Fruit fly (Drosophila melanogaster) whole organism, embryonic: ENCODE results near the gene nrv3.

ENCODE experiments used
- ATbp ChIP-seq: fragments of 200-800 bp; sonication (Bioruptor generic); optimal IDR thresholded peaks from 2 replicates; lab custom pipeline; 2017; ENCODE audit warnings: missing biosample characterization, mild to moderate bottlenecking, missing genetic modification characterization, missing genetic modification reagents
- Abd-B ChIP-seq: fragments of 200-800 bp; sonication (Bioruptor generic); optimal IDR thresholded peaks from 2 replicates; lab custom pipeline; 2018; ENCODE audit warnings: missing biosample characterization, mild to moderate bottlenecking, missing genetic modification characterization, moderate library complexity
- B-H1 ChIP-seq: fragments of 200-800 bp; sonication (Bioruptor generic); IDR thresholded peaks from 3 replicates; pipeline ENCODE4 v1.3.6; 2022; ENCODE audit warnings: missing biosample characterization, missing genetic modification characterization
- Bteb2 ChIP-seq: fragments of 200-800 bp; sonication (Bioruptor generic); optimal IDR thresholded peaks from 2 replicates; lab custom pipeline; 2016; ENCODE audit warnings: missing biosample characterization, missing genetic modification characterization
- CG10543 ChIP-seq: fragments of 200-800 bp; sonication (Bioruptor generic); optimal IDR thresholded peaks from 3 replicates; lab custom pipeline; 2017; ENCODE audit warnings: missing biosample characterization, mild to moderate bottlenecking, missing genetic modification characterization, moderate library complexity
- CG11247 ChIP-seq: fragments of 200-800 bp; sonication (Bioruptor generic); IDR thresholded peaks from 2 replicates; pipeline ENCODE4 v1.3.6; 2022; ENCODE audit warnings: missing biosample characterization, missing genetic modification characterization
- CG11456 ChIP-seq: fragments of 200-800 bp; sonication (Bioruptor generic); IDR thresholded peaks from 3 replicates; pipeline ENCODE4 v1.3.6; 2022; ENCODE audit warnings: missing biosample characterization, missing genetic modification characterization
- CG11504 ChIP-seq: fragments of 200-800 bp; sonication (Bioruptor generic); optimal IDR thresholded peaks from 3 replicates; lab custom pipeline; 2019; ENCODE audit warnings: missing biosample characterization, mild to moderate bottlenecking, missing genetic modification characterization, moderate library complexity
- CG12219 ChIP-seq: fragments of 200-800 bp; sonication (Bioruptor generic); optimal IDR thresholded peaks from 3 replicates; lab custom pipeline; 2018; ENCODE audit warnings: missing biosample characterization, mild to moderate bottlenecking, missing genetic modification characterization
- CG1233 ChIP-seq: fragments of 200-800 bp; sonication (Bioruptor generic); optimal IDR thresholded peaks from 4 replicates; lab custom pipeline; 2018; ENCODE audit warnings: missing biosample characterization, mild to moderate bottlenecking, missing genetic modification characterization
- CG12659 ChIP-seq: fragments of 200-800 bp; sonication (Bioruptor generic); optimal IDR thresholded peaks from 3 replicates; lab custom pipeline; 2017; ENCODE audit warnings: mild to moderate bottlenecking, missing biosample characterization, missing genetic modification reagents, missing genetic modification characterization
- CG12744 ChIP-seq: fragments of 200-800 bp; sonication (Bioruptor generic); optimal IDR thresholded peaks from 2 replicates; lab custom pipeline; 2016; ENCODE audit warnings: missing biosample characterization, missing genetic modification characterization
- CG13424 ChIP-seq: fragments of 200-800 bp; sonication (Bioruptor generic); optimal IDR thresholded peaks from 2 replicates; lab custom pipeline; 2019; ENCODE audit warnings: missing biosample characterization, mild to moderate bottlenecking, missing genetic modification characterization, moderate library complexity
- CG17912 ChIP-seq: fragments of 200-800 bp; sonication (Bioruptor generic); optimal IDR thresholded peaks from 2 replicates; lab custom pipeline; 2018; ENCODE audit warnings: missing biosample characterization, mild to moderate bottlenecking, missing genetic modification characterization
- CG18599 ChIP-seq: fragments of 200-800 bp; sonication (Bioruptor generic); optimal IDR thresholded peaks from 3 replicates; lab custom pipeline; 2017; ENCODE audit warnings: missing biosample characterization, missing genetic modification characterization, mild to moderate bottlenecking, moderate library complexity, missing genetic modification reagents
- CG2202 ChIP-seq: fragments of 200-800 bp; sonication (Bioruptor generic); optimal IDR thresholded peaks from 2 replicates; lab custom pipeline; 2018; ENCODE audit warnings: missing biosample characterization, mild to moderate bottlenecking, missing genetic modification characterization
- CG3281 ChIP-seq: fragments of 200-800 bp; sonication (Bioruptor generic); optimal IDR thresholded peaks from 3 replicates; lab custom pipeline; 2017; ENCODE audit warnings: missing biosample characterization, mild to moderate bottlenecking, missing genetic modification characterization
- CG5245 ChIP-seq: fragments of 200-800 bp; sonication (Bioruptor generic); optimal IDR thresholded peaks from 3 replicates; lab custom pipeline; 2016; ENCODE audit warnings: missing biosample characterization, missing genetic modification characterization
- CG7745 ChIP-seq: fragments of 200-800 bp; sonication (Bioruptor generic); optimal IDR thresholded peaks from 2 replicates; lab custom pipeline; 2018; ENCODE audit warnings: missing biosample characterization, mild to moderate bottlenecking, missing genetic modification characterization, moderate library complexity
- CG7839 ChIP-seq: fragments of 200-800 bp; sonication (Bioruptor generic); optimal IDR thresholded peaks from 3 replicates; lab custom pipeline; 2018; ENCODE audit warnings: missing biosample characterization, mild to moderate bottlenecking, missing genetic modification characterization, moderate library complexity
- CG8924 ChIP-seq: fragments of 200-800 bp; optimal IDR thresholded peaks from 3 replicates; lab custom pipeline; 2019; ENCODE audit warnings: missing biosample characterization, mild to moderate bottlenecking, missing genetic modification characterization, moderate library complexity
- CG9817 ChIP-seq: fragments of 200-800 bp; sonication (Bioruptor generic); optimal IDR thresholded peaks from 2 replicates; lab custom pipeline; 2018; ENCODE audit warnings: missing biosample characterization, mild to moderate bottlenecking, missing genetic modification characterization, moderate library complexity
- CTCF ChIP-seq: fragments of 200-800 bp; sonication (Bioruptor generic); optimal IDR thresholded peaks from 2 replicates; lab custom pipeline; 2017; ENCODE audit warnings: missing biosample characterization, mild to moderate bottlenecking, missing genetic modification characterization, moderate library complexity
- Dad ChIP-seq: fragments of 200-800 bp; sonication (Bioruptor generic); optimal IDR thresholded peaks from 3 replicates; lab custom pipeline; 2016; ENCODE audit warnings: missing biosample characterization, missing genetic modification characterization
- Deaf1 ChIP-seq: fragments of 200-800 bp; optimal IDR thresholded peaks from 3 replicates; lab custom pipeline; 2019; ENCODE audit warnings: missing biosample characterization, mild to moderate bottlenecking, missing genetic modification characterization, moderate library complexity
- Dip3 ChIP-seq: fragments of 200-800 bp; sonication (Bioruptor generic); optimal IDR thresholded peaks from 3 replicates; lab custom pipeline; 2016; ENCODE audit warnings: missing biosample characterization, missing genetic modification characterization
- Ets65A ChIP-seq: fragments of 200-800 bp; sonication (Bioruptor generic); peaks from one replicate; lab custom pipeline; 2016; ENCODE audit warnings: missing biosample characterization, missing genetic modification characterization
- Fer2 ChIP-seq: fragments of 200-800 bp; sonication (Bioruptor generic); optimal IDR thresholded peaks from 2 replicates; lab custom pipeline; 2018; ENCODE audit warnings: missing biosample characterization, mild to moderate bottlenecking, missing genetic modification characterization, moderate library complexity
- H2.0 ChIP-seq: fragments of 200-800 bp; sonication (Bioruptor generic); IDR thresholded peaks from 2 replicates; pipeline ENCODE4 v1.3.6; 2022; ENCODE audit warnings: missing biosample characterization, missing genetic modification characterization
- HHEX ChIP-seq: fragments of 200-800 bp; sonication (Bioruptor generic); optimal IDR thresholded peaks from 3 replicates; lab custom pipeline; 2017; ENCODE audit warnings: missing biosample characterization, mild to moderate bottlenecking, missing genetic modification characterization, missing genetic modification reagents
- HmgZ ChIP-seq: fragments of 200-800 bp; sonication (Bioruptor generic); optimal IDR thresholded peaks from 2 replicates; lab custom pipeline; 2018; ENCODE audit warnings: missing biosample characterization, mild to moderate bottlenecking, missing genetic modification characterization
- NfI ChIP-seq: fragments of 200-800 bp; sonication (Bioruptor generic); optimal IDR thresholded peaks from 3 replicates; lab custom pipeline; 2018; ENCODE audit warnings: missing biosample characterization, mild to moderate bottlenecking, missing genetic modification characterization, moderate library complexity
- Oli ChIP-seq: fragments of 200-800 bp; sonication (Bioruptor generic); optimal IDR thresholded peaks from 2 replicates; lab custom pipeline; 2018; ENCODE audit warnings: missing biosample characterization, mild to moderate bottlenecking, missing genetic modification characterization, moderate library complexity
- Usf ChIP-seq: fragments of 200-800 bp; sonication (Bioruptor generic); optimal IDR thresholded peaks from 2 replicates; lab custom pipeline; 2017; ENCODE audit warnings: missing genotype, missing biosample characterization, missing genetic modification characterization
- Xbp1 ChIP-seq: fragments of 200-800 bp; sonication (Bioruptor generic); optimal IDR thresholded peaks from 3 replicates; lab custom pipeline; 2016; ENCODE audit warnings: missing biosample characterization, mild to moderate bottlenecking, missing genetic modification characterization
- aop ChIP-seq: fragments of 200-800 bp; sonication (Bioruptor generic); IDR thresholded peaks from 2 replicates; pipeline ENCODE4 v1.3.6; 2022; ENCODE audit warnings: missing biosample characterization, missing genetic modification characterization
- ewg ChIP-seq: fragments of 200-800 bp; sonication (Bioruptor generic); optimal IDR thresholded peaks from 3 replicates; lab custom pipeline; 2017; ENCODE audit warnings: mild to moderate bottlenecking, missing biosample characterization, missing genetic modification reagents, missing genetic modification characterization
- exex ChIP-seq: fragments of 200-800 bp; sonication (Bioruptor generic); optimal IDR thresholded peaks from 4 replicates; lab custom pipeline; 2018; ENCODE audit warnings: missing biosample characterization, mild to moderate bottlenecking, missing genetic modification characterization, moderate library complexity
- fd64A ChIP-seq: fragments of 200-800 bp; sonication (Bioruptor generic); optimal IDR thresholded peaks from 3 replicates; lab custom pipeline; 2018; ENCODE audit warnings: missing biosample characterization, mild to moderate bottlenecking, missing genetic modification characterization
- ftz-f1 ChIP-seq: fragments of 200-800 bp; sonication (Bioruptor generic); optimal IDR thresholded peaks from 2 replicates; lab custom pipeline; 2016; ENCODE audit warnings: missing biosample characterization, missing genetic modification characterization
- gro ChIP-seq: fragments of 200-800 bp; sonication (Bioruptor generic); optimal IDR thresholded peaks from 2 replicates; lab custom pipeline; 2016; ENCODE audit warnings: missing biosample characterization, missing genetic modification characterization
- gsb-n ChIP-seq: fragments of 200-800 bp; sonication (Bioruptor generic); optimal IDR thresholded peaks from 3 replicates; lab custom pipeline; 2018; ENCODE audit warnings: missing biosample characterization, mild to moderate bottlenecking, missing genetic modification characterization
- hkb ChIP-seq, 2 experiments: fragments of 200-800 bp in 1 of 2; fragments of >200 bp in 1 of 2; sonication (Bioruptor generic) in 1 of 2; IDR thresholded peaks in 1 of 2; optimal IDR thresholded peaks in 1 of 2; 2 replicates each; pipeline versions ENCODE4 v1.3.6 to Lab custom; 2017 to 2022; ENCODE audit warnings: missing biosample characterization in 1 of 2, missing genetic modification characterization in 1 of 2
- ken ChIP-seq: fragments of 200-800 bp; sonication (Bioruptor generic); IDR thresholded peaks from 3 replicates; pipeline ENCODE4 v1.3.6; 2022; ENCODE audit warnings: missing biosample characterization, missing genetic modification characterization
- mirr ChIP-seq: fragments of 200-800 bp; sonication (Bioruptor generic); optimal IDR thresholded peaks from 3 replicates; lab custom pipeline; 2018; ENCODE audit warnings: missing biosample characterization, mild to moderate bottlenecking, missing genetic modification characterization
- pum ChIP-seq: fragments of 200-800 bp; sonication (Bioruptor generic); optimal IDR thresholded peaks from 2 replicates; lab custom pipeline; 2016; ENCODE audit warnings: missing biosample characterization, missing genetic modification characterization
- sens ChIP-seq: fragments of 200-800 bp; sonication (Bioruptor generic); peaks from one replicate; lab custom pipeline; 2016; ENCODE audit warnings: missing biosample characterization, missing genetic modification characterization
- sob ChIP-seq: fragments of 200-800 bp; sonication (Bioruptor generic); IDR thresholded peaks from 2 replicates; pipeline ENCODE4 v1.3.6; 2022; ENCODE audit warnings: missing biosample characterization, missing genetic modification characterization
- stc ChIP-seq: fragments of 200-800 bp; sonication (Bioruptor generic); IDR thresholded peaks from 2 replicates; pipeline ENCODE4 v1.3.6; 2022; ENCODE audit warnings: missing biosample characterization, missing genetic modification characterization
- sug ChIP-seq: fragments of 200-800 bp; optimal IDR thresholded peaks from 2 replicates; lab custom pipeline; 2019; ENCODE audit warnings: missing biosample characterization, mild to moderate bottlenecking, missing genetic modification characterization, moderate library complexity
- toy ChIP-seq: fragments of 200-800 bp; sonication (Bioruptor generic); IDR thresholded peaks from 2 replicates; pipeline ENCODE4 v1.3.6; 2022; ENCODE audit warnings: missing biosample characterization, missing genetic modification characterization

Gene nrv3

DNA sequence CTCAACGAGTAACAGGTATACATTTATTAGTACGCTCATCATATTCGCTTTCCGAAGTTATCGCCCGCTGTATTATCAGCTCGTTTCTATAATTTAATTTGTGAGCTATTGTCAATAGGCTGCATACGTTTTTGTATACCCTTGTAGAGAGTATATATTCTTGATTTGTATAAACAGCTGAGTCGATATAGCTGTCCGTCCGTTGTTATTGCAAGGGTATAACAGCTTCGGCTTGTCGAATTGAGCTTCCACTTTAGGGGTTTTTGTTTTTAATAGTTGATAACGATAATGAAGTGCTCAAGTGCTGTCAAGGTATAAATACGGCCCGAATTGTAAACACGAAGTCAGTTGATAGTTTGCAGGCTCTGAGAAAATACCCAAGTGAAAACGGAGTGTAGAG lies 8.9 kb upstream of the nrv3 start, which contains the start of gene CG8665 (continued):
- TF ChIP-seq CG11247 (GFP tag; lab: Robert Waterston, UW) (peak; percentile 72), Ets65A (GFP tag; lab: Kevin White, UChicago) (peak; percentile 34), CG11504 (tag; lab: Kevin White, UChicago) (peak; percentile 58), sob (GFP tag; lab: Robert Waterston, UW) (peak; percentile 76), CG11456 (peak; percentile 65; the same call in 1 of the 3 replicates), gro (GFP tag; lab: Kevin White, UChicago) (peak; percentile 67), CG2202 (tag; lab: Kevin White, UChicago) (no peak), Fer2 (tag; lab: Kevin White, UChicago) (peak; percentile 15), Abd-B (GFP tag; lab: Kevin White, UChicago) (no peak), ken (GFP tag; lab: Robert Waterston, UW) (peak; percentile 57; the same call in 2 of the 3 replicates), CG12744 (GFP tag; lab: Kevin White, UChicago) (no peak), stc (GFP tag; lab: Robert Waterston, UW) (no peak), H2.0 (0 out of 2 replicates have a peak, but pooled peaks have one; percentile 33), toy (GFP tag; lab: Robert Waterston, UW) (no peak), Bteb2 (GFP tag; lab: Kevin White, UChicago) (peak; percentile 5), sens (peak; percentile 77), Oli (tag; lab: Kevin White, UChicago) (peak; percentile 40), CG7745 (no peak), ftz-f1 (no peak), Deaf1 (tag; lab: Kevin White, UChicago) (peak; percentile 72), CG8924 (tag; lab: Kevin White, UChicago) (peak; percentile 26), Dip3 (GFP tag; lab: Kevin White, UChicago) (peak; percentile 38), CG12219 (peak; percentile 38), Xbp1 (GFP tag; lab: Kevin White, UChicago) (peak; percentile 41), ATbp (GFP tag; lab: Kevin White, UChicago) (peak; percentile 7), HHEX (GFP tag; lab: Kevin White, UChicago) (peak; percentile 47), ewg (peak; percentile 13), CG3281 (GFP tag; lab: Kevin White, UChicago) (peak; percentile 42), sug (tag; lab: Kevin White, UChicago) (peak; percentile 70), gsb-n (tag; lab: Kevin White, UChicago) (peak; percentile 12), CG9817 (tag; lab: Kevin White, UChicago) (peak; percentile 53), aop (GFP tag; lab: Robert Waterston, UW) (no peak), Usf (GFP tag; lab: Kevin White, UChicago) (no peak), CG7839 (tag; lab: Kevin White, UChicago) (peak; percentile 66), HmgZ (peak; percentile 76), Dad (GFP tag; lab: Kevin White, UChicago) (no peak), CG1233 (peak; percentile 9), B-H1 (GFP tag; lab: Robert Waterston, UW) (0 out of 3 replicates have a peak, but pooled peaks have one; percentile 18), CG13424 (tag; lab: Kevin White, UChicago) (peak; percentile 58), CG18599 (GFP tag; lab: Kevin White, UChicago) (peak; percentile 74), pum (GFP tag; lab: Kevin White, UChicago) (no peak), fd64A (no peak), NfI (GFP tag; lab: Kevin White, UChicago) (peak; percentile 24), hkb (optimal IDR thresholded peaks at IDR 0.05; lab: Kevin White, UChicago) (no peak), hkb (GFP tag; IDR thresholded peaks at IDR 0.05; lab: Robert Waterston, UW) (no peak), CG10543 (GFP tag; lab: Kevin White, UChicago) (peak; percentile 43), exex (tag; lab: Kevin White, UChicago) (peak; percentile 90), CG12659 (GFP tag; lab: Kevin White, UChicago) (peak; percentile 1), CTCF (no peak), CG17912 (GFP tag; lab: Kevin White, UChicago) (peak; percentile 9), mirr (GFP tag; lab: Kevin White, UChicago) (peak; percentile 65), CG5245 (GFP tag; lab: Kevin White, UChicago) (peak; percentile 1)
